Worm (Caenorhabditis elegans) whole organism, L2 larva: ENCODE measurements around the gene Y48A6B.14.

Experiments
- aly-2 ChIP-seq: fragments of 150-350 bp; optimal IDR thresholded peaks from 2 replicates; lab custom pipeline; 2014; ENCODE audit warnings: missing biosample characterization, missing genetic modification characterization
- ama-1 ChIP-seq: fragments of 150-350 bp; optimal IDR thresholded peaks from 2 replicates; lab custom pipeline; 2018; ENCODE audit warnings: inconsistent platforms
- ceh-82 ChIP-seq: fragments of 150-350 bp; optimal IDR thresholded peaks from 2 replicates; lab custom pipeline; 2014; ENCODE audit warnings: missing biosample characterization, missing genetic modification characterization
- gmeb-1 ChIP-seq: fragments of 150-350 bp; optimal IDR thresholded peaks from 2 replicates; lab custom pipeline; 2014; ENCODE audit warnings: missing biosample characterization, missing genetic modification characterization
- mdl-1 ChIP-seq, 2 experiments: fragments of 150-350 bp in 1 of 2; sonication (generic microtip) in 1 of 2; optimal IDR thresholded peaks; 2 replicates each; lab custom pipeline; 2017; ENCODE audit warnings: missing biosample characterization in 2 of 2, missing genetic modification characterization in 2 of 2
- sma-9 ChIP-seq, 2 experiments: fragments of 150-350 bp in 1 of 2; sonication (generic microtip) in 1 of 2; optimal IDR thresholded peaks; 2 replicates each; lab custom pipeline; 2014 to 2016; ENCODE audit warnings: missing genetic modification characterization in 2 of 2, mild to moderate bottlenecking in 1 of 2, missing biosample characterization in 1 of 2, missing compliant biosample characterization in 1 of 2, missing genetic modification reagents in 1 of 2, moderate library complexity in 1 of 2
- unc-62 ChIP-seq: fragments of 150-350 bp; optimal IDR thresholded peaks from 2 replicates; lab custom pipeline; 2014; ENCODE audit warnings: missing biosample characterization, missing genetic modification reagents, missing genetic modification characterization

DNA sequence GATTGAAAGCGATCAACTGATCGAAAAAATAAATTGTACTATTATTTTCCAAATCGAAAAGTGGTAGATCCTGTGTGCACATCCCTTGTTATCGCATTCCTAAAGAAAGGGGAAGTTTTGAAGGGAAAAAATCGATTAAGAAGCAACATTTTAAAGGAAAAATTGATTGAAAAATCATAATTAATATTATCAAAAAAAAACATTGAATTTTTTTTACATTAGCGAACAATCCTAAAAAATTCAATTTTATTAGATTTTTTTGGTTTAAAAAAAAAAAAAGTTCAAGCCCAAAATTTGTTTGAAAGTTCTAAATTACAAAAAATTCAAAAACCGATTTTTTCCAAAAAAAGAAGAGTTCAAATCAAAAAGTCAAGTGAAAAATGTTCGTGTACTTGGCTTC, 36.3 kb upstream of the Y48A6B.14 start, which contains the start of gene dmsr-5:
- TF ChIP-seq mdl-1 (tag; optimal IDR thresholded peaks at IDR 0.05; lab: Kevin White, UChicago) (no peak), ceh-82 (tag; lab: Kevin White, UChicago) (no peak), aly-2 (tag; lab: Kevin White, UChicago) (no peak), unc-62 (no peak), gmeb-1 (tag; lab: Kevin White, UChicago) (no peak), ama-1 (lab: Kevin White, UChicago) (no peak), sma-9 (GFP tag; optimal IDR thresholded peaks at IDR 0.05; lab: Kevin White, UChicago) (no peak), sma-9 (tag; optimal IDR thresholded peaks at IDR 0.05; lab: Kevin White, UChicago) (no peak)
